Fruit fly (Drosophila melanogaster) whole organism, embryonic: ENCODE data around the gene Jarid2.

Source experiments
- Aef1 ChIP-seq: fragments of 200-800 bp; sonication (Bioruptor generic); IDR thresholded peaks from 3 replicates; pipeline ENCODE4 v1.3.6; 2022; ENCODE audit warnings: missing biosample characterization, missing genetic modification characterization
- Bdp1 ChIP-seq: fragments of 200-800 bp; sonication (Bioruptor generic); optimal IDR thresholded peaks from 3 replicates; lab custom pipeline; 2016; ENCODE audit warnings: missing biosample characterization, missing genetic modification characterization
- Bgb ChIP-seq: fragments of 200-800 bp; sonication (Bioruptor generic); IDR thresholded peaks from 2 replicates; pipeline ENCODE4 v1.3.6; 2022; ENCODE audit warnings: missing biosample characterization, missing genetic modification characterization; ENCODE audit not compliant: partially characterized antibody
- CG10979 ChIP-seq: fragments of 200-800 bp; sonication (Bioruptor generic); optimal IDR thresholded peaks from 2 replicates; lab custom pipeline; 2018; ENCODE audit warnings: missing biosample characterization, mild to moderate bottlenecking, missing genetic modification characterization, moderate library complexity
- CG12219 ChIP-seq: fragments of 200-800 bp; sonication (Bioruptor generic); optimal IDR thresholded peaks from 3 replicates; lab custom pipeline; 2018; ENCODE audit warnings: missing biosample characterization, mild to moderate bottlenecking, missing genetic modification characterization
- CG1233 ChIP-seq: fragments of 200-800 bp; sonication (Bioruptor generic); optimal IDR thresholded peaks from 4 replicates; lab custom pipeline; 2018; ENCODE audit warnings: missing biosample characterization, mild to moderate bottlenecking, missing genetic modification characterization
- CG13287 ChIP-seq: fragments of 200-800 bp; sonication (Bioruptor generic); IDR thresholded peaks from 2 replicates; pipeline ENCODE4 v1.3.6; 2022; ENCODE audit warnings: missing biosample characterization, missing genetic modification characterization; ENCODE audit not compliant: partially characterized antibody
- CG13424 ChIP-seq: fragments of 200-800 bp; sonication (Bioruptor generic); optimal IDR thresholded peaks from 2 replicates; lab custom pipeline; 2019; ENCODE audit warnings: missing biosample characterization, mild to moderate bottlenecking, missing genetic modification characterization, moderate library complexity
- CG18011 ChIP-seq: fragments of 200-800 bp; sonication (Bioruptor generic); optimal IDR thresholded peaks from 2 replicates; lab custom pipeline; 2017; ENCODE audit warnings: missing biosample characterization, missing genetic modification characterization, mild to moderate bottlenecking, moderate library complexity, missing genotype
- CG18476 ChIP-seq: fragments of 200-800 bp; sonication (Bioruptor generic); optimal IDR thresholded peaks from 2 replicates; lab custom pipeline; 2016; ENCODE audit warnings: missing biosample characterization, mild to moderate bottlenecking, missing genetic modification characterization
- CG2199 ChIP-seq: fragments of 200-800 bp; sonication (Bioruptor generic); IDR thresholded peaks from 3 replicates; pipeline ENCODE4 v1.3.6; 2022; ENCODE audit warnings: missing biosample characterization, missing genetic modification characterization
- CG2712 ChIP-seq: fragments of 200-800 bp; optimal IDR thresholded peaks from 3 replicates; lab custom pipeline; 2019; ENCODE audit warnings: missing biosample characterization, mild to moderate bottlenecking, missing genetic modification characterization, moderate library complexity
- CG32772 ChIP-seq: fragments of 200-800 bp; sonication (Bioruptor generic); IDR thresholded peaks from 2 replicates; pipeline ENCODE4 v1.3.6; 2022; ENCODE audit warnings: missing biosample characterization, missing genetic modification characterization
- CG34376 ChIP-seq: fragments of 200-800 bp; sonication (Bioruptor generic); optimal IDR thresholded peaks from 2 replicates; lab custom pipeline; 2018; ENCODE audit warnings: missing biosample characterization, mild to moderate bottlenecking, missing genetic modification characterization
- CG8290 ChIP-seq, 3 experiments: fragments of 200-800 bp; sonication (Bioruptor generic); optimal IDR thresholded peaks; 2 replicates each; lab custom pipeline; 2016 to 2019; ENCODE audit warnings: missing biosample characterization in 3 of 3, missing genetic modification characterization in 3 of 3, mild to moderate bottlenecking in 2 of 3, moderate library complexity in 1 of 3
- CG8388 ChIP-seq: fragments of 200-800 bp; sonication (Bioruptor generic); optimal IDR thresholded peaks from 2 replicates; lab custom pipeline; 2019; ENCODE audit warnings: missing biosample characterization, mild to moderate bottlenecking, missing genetic modification characterization, moderate library complexity
- CG8924 ChIP-seq: fragments of 200-800 bp; optimal IDR thresholded peaks from 3 replicates; lab custom pipeline; 2019; ENCODE audit warnings: missing biosample characterization, mild to moderate bottlenecking, missing genetic modification characterization, moderate library complexity
- CG9932 ChIP-seq: fragments of 200-800 bp; sonication (Bioruptor generic); IDR thresholded peaks from 2 replicates; pipeline ENCODE4 v1.3.6; 2022; ENCODE audit warnings: missing biosample characterization, missing genetic modification characterization
- D ChIP-seq, 2 experiments: fragments of 200-800 bp in 1 of 2; fragments of >200 bp in 1 of 2; sonication (Bioruptor generic) in 1 of 2; optimal IDR thresholded peaks; 2 replicates in 1 of 2; 3 replicates in 1 of 2; lab custom pipeline; 2017; ENCODE audit warnings: mild to moderate bottlenecking in 1 of 2, missing biosample characterization in 1 of 2, missing genetic modification characterization in 1 of 2, missing genetic modification reagents in 1 of 2
- Dip2 ChIP-seq: fragments of 200-800 bp; sonication (Bioruptor generic); IDR thresholded peaks from 2 replicates; pipeline ENCODE4 v1.3.6; 2022; ENCODE audit warnings: missing biosample characterization, missing genetic modification characterization
- GATAe ChIP-seq: fragments of 200-800 bp; sonication (Bioruptor generic); conservative IDR thresholded peaks from 2 replicates; pipeline ENCODE4 v1.3.6; 2022; ENCODE audit warnings: missing biosample characterization, missing genetic modification characterization
- HHEX ChIP-seq: fragments of 200-800 bp; sonication (Bioruptor generic); optimal IDR thresholded peaks from 3 replicates; lab custom pipeline; 2017; ENCODE audit warnings: missing biosample characterization, mild to moderate bottlenecking, missing genetic modification characterization, missing genetic modification reagents
- NC2α ChIP-seq: fragments of 200-800 bp; sonication (Bioruptor generic); optimal IDR thresholded peaks from 2 replicates; lab custom pipeline; 2016; ENCODE audit warnings: missing biosample characterization, missing genetic modification characterization
- Neu2 ChIP-seq: fragments of 200-800 bp; sonication (Bioruptor generic); optimal IDR thresholded peaks from 3 replicates; lab custom pipeline; 2016; ENCODE audit warnings: missing biosample characterization, missing genetic modification characterization, borderline replicate concordance
- Oli ChIP-seq: fragments of 200-800 bp; sonication (Bioruptor generic); optimal IDR thresholded peaks from 2 replicates; lab custom pipeline; 2018; ENCODE audit warnings: missing biosample characterization, mild to moderate bottlenecking, missing genetic modification characterization, moderate library complexity
- Pdp1 ChIP-seq, 2 experiments: fragments of 200-800 bp; sonication (Bioruptor generic); optimal IDR thresholded peaks; 3 replicates each; lab custom pipeline; 2016; ENCODE audit warnings: missing biosample characterization in 2 of 2, missing genetic modification characterization in 2 of 2, mild to moderate bottlenecking in 1 of 2, moderate library complexity in 1 of 2
- Rx ChIP-seq: fragments of 200-800 bp; sonication (Bioruptor generic); IDR thresholded peaks from 2 replicates; pipeline ENCODE4 v1.3.6; 2022; ENCODE audit warnings: missing biosample characterization, missing genetic modification characterization
- Scr ChIP-seq: fragments of 200-800 bp; sonication (Bioruptor generic); IDR thresholded peaks from 2 replicates; pipeline ENCODE4 v1.3.6; 2022; ENCODE audit warnings: missing biosample characterization, missing genetic modification characterization; ENCODE audit not compliant: partially characterized antibody
- cad ChIP-seq: fragments of >200 bp; optimal IDR thresholded peaks from 2 replicates; lab custom pipeline; 2017; ENCODE audit warnings: missing biosample characterization, missing genetic modification characterization
- caup ChIP-seq: fragments of 200-800 bp; sonication (Bioruptor generic); optimal IDR thresholded peaks from 3 replicates; lab custom pipeline; 2017; ENCODE audit warnings: missing biosample characterization, mild to moderate bottlenecking, missing genetic modification characterization, moderate library complexity; ENCODE audit not compliant: severe bottlenecking
- dati ChIP-seq: fragments of 200-800 bp; sonication (Bioruptor generic); IDR thresholded peaks from 2 replicates; pipeline ENCODE4 v1.3.6; 2022; ENCODE audit warnings: missing biosample characterization, missing genetic modification characterization
- emc ChIP-seq: fragments of 200-800 bp; sonication (Bioruptor generic); optimal IDR thresholded peaks from 2 replicates; lab custom pipeline; 2016; ENCODE audit warnings: missing biosample characterization, missing genetic modification characterization
- fd102C ChIP-seq: fragments of 200-800 bp; sonication (Bioruptor generic); optimal IDR thresholded peaks from 2 replicates; lab custom pipeline; 2018; ENCODE audit warnings: missing biosample characterization, mild to moderate bottlenecking, missing genetic modification characterization, moderate library complexity
- insv ChIP-seq, 2 experiments: fragments of 200-800 bp; sonication (Bioruptor generic); optimal IDR thresholded peaks; 3 replicates each; lab custom pipeline; 2016 to 2018; ENCODE audit warnings: missing biosample characterization in 2 of 2, missing genetic modification characterization in 2 of 2
- kah ChIP-seq: fragments of 200-800 bp; sonication (Bioruptor generic); optimal IDR thresholded peaks from 2 replicates; lab custom pipeline; 2018; ENCODE audit warnings: missing biosample characterization, mild to moderate bottlenecking, missing genetic modification characterization
- ken ChIP-seq: fragments of 200-800 bp; sonication (Bioruptor generic); IDR thresholded peaks from 3 replicates; pipeline ENCODE4 v1.3.6; 2022; ENCODE audit warnings: missing biosample characterization, missing genetic modification characterization
- oc ChIP-seq: fragments of 200-800 bp; sonication (Bioruptor generic); optimal IDR thresholded peaks from 2 replicates; lab custom pipeline; 2018; ENCODE audit warnings: missing biosample characterization, mild to moderate bottlenecking, missing genetic modification characterization, moderate library complexity
- pan ChIP-seq, 4 experiments: fragments of >200 bp in 3 of 4; fragments of 200-800 bp in 1 of 4; sonication (Bioruptor generic) in 1 of 4; optimal IDR thresholded peaks in 3 of 4; IDR thresholded peaks in 1 of 4; 2 replicates each; pipeline versions ENCODE4 v1.3.6 to Lab custom; 2017 to 2022; ENCODE audit warnings: missing biosample characterization in 2 of 4, missing genetic modification characterization in 2 of 4, mixed read lengths in 1 of 4
- pzg ChIP-seq: fragments of 200-800 bp; sonication (Bioruptor generic); optimal IDR thresholded peaks from 3 replicates; lab custom pipeline; 2018; ENCODE audit warnings: missing biosample characterization, mild to moderate bottlenecking, missing genetic modification characterization, moderate library complexity
- sc ChIP-seq, 3 experiments: fragments of >200 bp in 2 of 3; fragments of 200-800 bp in 1 of 3; sonication (Bioruptor generic) in 1 of 3; optimal IDR thresholded peaks; 2 replicates in 2 of 3; 3 replicates in 1 of 3; lab custom pipeline; 2017; ENCODE audit warnings: mild to moderate bottlenecking in 1 of 3, missing biosample characterization in 1 of 3, missing genetic modification characterization in 1 of 3, missing genetic modification reagents in 1 of 3
- sd ChIP-seq: fragments of 200-800 bp; sonication (Bioruptor generic); optimal IDR thresholded peaks from 3 replicates; lab custom pipeline; 2018; ENCODE audit warnings: missing biosample characterization, mild to moderate bottlenecking, missing genetic modification characterization, moderate library complexity
- slbo ChIP-seq: fragments of 200-800 bp; sonication (Bioruptor generic); IDR thresholded peaks from 2 replicates; pipeline ENCODE4 v1.3.6; 2022; ENCODE audit warnings: missing biosample characterization, missing genetic modification characterization
- tio ChIP-seq: fragments of 200-800 bp; sonication (Bioruptor generic); optimal IDR thresholded peaks from 2 replicates; lab custom pipeline; 2017; ENCODE audit warnings: missing biosample characterization, missing genetic modification characterization, inconsistent platforms
- trem ChIP-seq: fragments of 200-800 bp; optimal IDR thresholded peaks from 3 replicates; lab custom pipeline; 2019; ENCODE audit warnings: missing biosample characterization, mild to moderate bottlenecking, missing genetic modification characterization, moderate library complexity
- trh ChIP-seq: fragments of 200-800 bp; sonication (Bioruptor generic); optimal IDR thresholded peaks from 2 replicates; lab custom pipeline; 2016; ENCODE audit warnings: missing biosample characterization, missing genetic modification characterization
- zfh1 ChIP-seq: fragments of 200-800 bp; sonication (Bioruptor generic); IDR thresholded peaks from 3 replicates; pipeline ENCODE4 v1.3.6; 2022; ENCODE audit warnings: missing biosample characterization, missing genetic modification characterization

The Jarid2 gene

dm6 chr3L:9447239-9447777 is 29.5 kb upstream of the Jarid2 start (continued):
- TF ChIP-seq CG8290 (GFP tag; optimal IDR thresholded peaks at IDR 0.05; lab: Kevin White, UChicago) (no peak), CG8290 (tag; optimal IDR thresholded peaks at IDR 0.05; lab: Kevin White, UChicago) (peak in 1 of 2 experiments; percentile 20), CG18476 (GFP tag; lab: Kevin White, UChicago) (no peak), trem (no peak), CG2199 (GFP tag; lab: Robert Waterston, UW) (0 out of 3 replicates have a peak, but pooled peaks have one; percentile 8), Oli (tag; lab: Kevin White, UChicago) (no peak), Bgb (GFP tag; lab: Robert Waterston, UW) (peak; percentile 10; the same call in 1 of the 2 replicates), CG13287 (GFP tag; lab: Robert Waterston, UW) (no peak), D (optimal IDR thresholded peaks at IDR 0.05; lab: Kevin White, UChicago) (peak; percentile 89), D (GFP tag; optimal IDR thresholded peaks at IDR 0.05; lab: Kevin White, UChicago) (no peak), CG13424 (tag; lab: Kevin White, UChicago) (no peak), insv (GFP tag; optimal IDR thresholded peaks at IDR 0.05; lab: Kevin White, UChicago) (peak; percentile 97 to 100), sd (tag; lab: Kevin White, UChicago) (peak; percentile 73), pzg (no peak), trh (GFP tag; lab: Kevin White, UChicago) (no peak), caup (GFP tag; lab: Kevin White, UChicago) (peak; percentile 36), pan (optimal IDR thresholded peaks at IDR 0.05; lab: Kevin White, UChicago) (no peak), pan (GFP tag; optimal IDR thresholded peaks at IDR 0.05 in 1 of 2, IDR thresholded peaks at IDR 0.05 in 1 of 2) (peak in 1 of 2 experiments; percentile 7), emc (GFP tag; lab: Kevin White, UChicago) (no peak), Bdp1 (no peak), ken (GFP tag; lab: Robert Waterston, UW) (no peak), Neu2 (GFP tag; lab: Kevin White, UChicago) (peak; percentile 84), HHEX (GFP tag; lab: Kevin White, UChicago) (peak; percentile 21), Scr (GFP tag; lab: Robert Waterston, UW) (0 out of 2 replicates have a peak, but pooled peaks have one; percentile 12), GATAe (peak; percentile 79; the same call in 1 of the 2 replicates), dati (no peak), cad (GFP tag; lab: Kevin White, UChicago) (peak; percentile 23), Dip2 (GFP tag; lab: Robert Waterston, UW) (no peak), zfh1 (no peak), CG1233 (GFP tag; lab: Kevin White, UChicago) (no peak), NC2α (no peak), CG8924 (tag; lab: Kevin White, UChicago) (peak; percentile 5), Pdp1 (GFP tag; optimal IDR thresholded peaks at IDR 0.05; lab: Kevin White, UChicago) (peak in 1 of 2 experiments; percentile 93), sc (optimal IDR thresholded peaks at IDR 0.05; lab: Kevin White, UChicago) (no peak), sc (GFP tag; optimal IDR thresholded peaks at IDR 0.05; lab: Kevin White, UChicago) (no peak), CG12219 (no peak), CG8388 (GFP tag; lab: Kevin White, UChicago) (no peak), CG10979 (tag; lab: Kevin White, UChicago) (no peak), tio (GFP tag; lab: Kevin White, UChicago) (no peak), CG34376 (peak; percentile 79), slbo (GFP tag; lab: Robert Waterston, UW) (peak; percentile 38; the same call in 1 of the 2 replicates), kah (GFP tag; lab: Kevin White, UChicago) (peak; percentile 38), oc (tag; lab: Kevin White, UChicago) (no peak), Aef1 (GFP tag; lab: Robert Waterston, UW) (peak; percentile 62; the same call in 2 of the 3 replicates), CG18011 (GFP tag; lab: Kevin White, UChicago) (no peak), Rx (peak; percentile 29; the same call in 1 of the 2 replicates), CG9932 (GFP tag; lab: Robert Waterston, UW) (0 out of 2 replicates have a peak, but pooled peaks have one; percentile 11), fd102C (GFP tag; lab: Kevin White, UChicago) (no peak), CG32772 (GFP tag; lab: Robert Waterston, UW) (no peak), CG2712 (no peak)
